Worm (Caenorhabditis elegans) whole organism, L3 larva: ENCODE results near the gene sir-2.3.

ENCODE experiments used
- R02D3.7 ChIP-seq: fragments of 150-350 bp; optimal IDR thresholded peaks from 2 replicates; lab custom pipeline; 2014; ENCODE audit warnings: missing biosample characterization, missing genetic modification characterization
- ZK546.5 ChIP-seq: sonication (generic microtip); optimal IDR thresholded peaks from 2 replicates; lab custom pipeline; 2017; ENCODE audit warnings: missing biosample characterization, missing genetic modification characterization
- aly-2 ChIP-seq: fragments of 150-350 bp; optimal IDR thresholded peaks from 2 replicates; lab custom pipeline; 2014; ENCODE audit warnings: missing biosample characterization, missing genetic modification characterization
- ama-1 ChIP-seq: fragments of 150-350 bp; optimal IDR thresholded peaks from 2 replicates; lab custom pipeline; 2018
- ceh-16 ChIP-seq: sonication (generic microtip); optimal IDR thresholded peaks from 2 replicates; lab custom pipeline; 2017; ENCODE audit warnings: missing biosample characterization, missing genetic modification characterization
- ceh-28 ChIP-seq: fragments of 150-350 bp; optimal IDR thresholded peaks from 2 replicates; lab custom pipeline; 2014; ENCODE audit warnings: missing biosample characterization, missing genetic modification reagents, missing genetic modification characterization
- ceh-82 ChIP-seq: fragments of 150-350 bp; optimal IDR thresholded peaks from 2 replicates; lab custom pipeline; 2014; ENCODE audit warnings: missing biosample characterization, missing genetic modification characterization
- ceh-9 ChIP-seq: sonication (generic microtip); optimal IDR thresholded peaks from 2 replicates; lab custom pipeline; 2018; ENCODE audit warnings: missing biosample characterization, missing genetic modification characterization
- daf-12 ChIP-seq: fragments of 150-350 bp; optimal IDR thresholded peaks from 2 replicates; lab custom pipeline; 2014; ENCODE audit warnings: missing biosample characterization, missing genetic modification reagents, missing genetic modification characterization
- egl-27 ChIP-seq: sonication (generic microtip); optimal IDR thresholded peaks from 4 replicates; lab custom pipeline; 2017; ENCODE audit warnings: missing biosample characterization, missing genetic modification reagents, missing genetic modification characterization
- egl-5 ChIP-seq: fragments of 150-350 bp; optimal IDR thresholded peaks from 2 replicates; lab custom pipeline; 2017; ENCODE audit warnings: missing biosample characterization, missing genetic modification reagents, missing genetic modification characterization, inconsistent platforms
- elt-1 ChIP-seq: fragments of 150-350 bp; optimal IDR thresholded peaks from 2 replicates; lab custom pipeline; 2014; ENCODE audit warnings: missing biosample characterization, missing genetic modification characterization
- elt-2 ChIP-seq: sonication (generic microtip); optimal IDR thresholded peaks from 2 replicates; lab custom pipeline; 2016; ENCODE audit warnings: missing genetic modification reagents, mild to moderate bottlenecking, missing genetic modification characterization, missing compliant biosample characterization
- elt-3 ChIP-seq, 3 experiments: fragments of 150-350 bp in 1 of 3; sonication (generic microtip) in 2 of 3; optimal IDR thresholded peaks; 2 replicates in 2 of 3; 4 replicates in 1 of 3; lab custom pipeline; 2014 to 2017; ENCODE audit warnings: missing biosample characterization in 3 of 3, missing genetic modification characterization in 3 of 3
- eor-1 ChIP-seq, 2 experiments: fragments of 150-350 bp; optimal IDR thresholded peaks; 2 replicates each; lab custom pipeline; 2014 to 2018; ENCODE audit warnings: missing biosample characterization in 2 of 2, missing genetic modification characterization in 2 of 2
- fkh-10 ChIP-seq: sonication (generic microtip); optimal IDR thresholded peaks from 2 replicates; lab custom pipeline; 2017; ENCODE audit warnings: missing biosample characterization, missing genetic modification reagents, missing genetic modification characterization
- fkh-2 ChIP-seq: fragments of 150-350 bp; optimal IDR thresholded peaks from 2 replicates; lab custom pipeline; 2014; ENCODE audit warnings: missing biosample characterization, missing genetic modification reagents, missing genetic modification characterization
- fos-1 ChIP-seq: fragments of 150-350 bp; optimal IDR thresholded peaks from 2 replicates; lab custom pipeline; 2014; ENCODE audit warnings: missing biosample characterization, missing genetic modification characterization
- hmg-11 ChIP-seq: sonication (generic microtip); optimal IDR thresholded peaks from 2 replicates; lab custom pipeline; 2016; ENCODE audit warnings: missing genetic modification characterization, missing compliant biosample characterization
- jun-1 ChIP-seq: fragments of 150-350 bp; optimal IDR thresholded peaks from 2 replicates; lab custom pipeline; 2014; ENCODE audit warnings: missing biosample characterization, missing genetic modification reagents, missing genetic modification characterization
- lin-15B ChIP-seq: fragments of 150-350 bp; optimal IDR thresholded peaks from 2 replicates; lab custom pipeline; 2014; ENCODE audit warnings: missing biosample characterization, missing genetic modification characterization
- lin-39 ChIP-seq: fragments of 150-350 bp; optimal IDR thresholded peaks from 2 replicates; lab custom pipeline; 2018; ENCODE audit warnings: missing biosample characterization, missing genetic modification reagents, missing genetic modification characterization
- lsy-12 ChIP-seq: sonication (generic microtip); optimal IDR thresholded peaks from 2 replicates; lab custom pipeline; 2016; ENCODE audit warnings: mild to moderate bottlenecking, missing genetic modification characterization, missing compliant biosample characterization
- mdl-1 ChIP-seq: fragments of 150-350 bp; optimal IDR thresholded peaks from 2 replicates; lab custom pipeline; 2014; ENCODE audit warnings: missing biosample characterization, missing genetic modification characterization
- mml-1 ChIP-seq: fragments of 150-350 bp; sonication (generic microtip); optimal IDR thresholded peaks from 3 replicates; lab custom pipeline; 2014; ENCODE audit warnings: missing biosample characterization, missing genetic modification characterization
- nfya-1 ChIP-seq: sonication (generic microtip); optimal IDR thresholded peaks from 2 replicates; lab custom pipeline; 2017; ENCODE audit warnings: missing genetic modification characterization, mild to moderate bottlenecking, missing compliant biosample characterization, antibody characterized with exemption, moderate library complexity; ENCODE audit not compliant: insufficient read depth
- nhr-11 ChIP-seq: fragments of 150-350 bp; optimal IDR thresholded peaks from 2 replicates; lab custom pipeline; 2014; ENCODE audit warnings: missing biosample characterization, missing genetic modification characterization
- nhr-12 ChIP-seq: fragments of 150-350 bp; optimal IDR thresholded peaks from 2 replicates; lab custom pipeline; 2014; ENCODE audit warnings: missing biosample characterization, missing genetic modification characterization
- nhr-23 ChIP-seq: fragments of 150-350 bp; optimal IDR thresholded peaks from 2 replicates; lab custom pipeline; 2014; ENCODE audit warnings: missing biosample characterization, missing genetic modification reagents, missing genetic modification characterization
- nhr-237 ChIP-seq: fragments of 150-350 bp; optimal IDR thresholded peaks from 2 replicates; lab custom pipeline; 2014; ENCODE audit warnings: missing biosample characterization, missing genetic modification characterization
- nhr-25 ChIP-seq: sonication (generic microtip); optimal IDR thresholded peaks from 2 replicates; lab custom pipeline; 2017; ENCODE audit warnings: missing biosample characterization, missing genetic modification characterization
- nhr-28 ChIP-seq: fragments of 150-350 bp; optimal IDR thresholded peaks from 2 replicates; lab custom pipeline; 2014; ENCODE audit warnings: missing biosample characterization, missing genetic modification characterization
- nhr-43 ChIP-seq: sonication (generic microtip); optimal IDR thresholded peaks from 2 replicates; lab custom pipeline; 2016; ENCODE audit warnings: mild to moderate bottlenecking, missing genetic modification characterization, missing compliant biosample characterization; ENCODE audit not compliant: poor library complexity, severe bottlenecking
- nhr-67 ChIP-seq: fragments of 150-350 bp; optimal IDR thresholded peaks from 2 replicates; lab custom pipeline; 2014; ENCODE audit warnings: missing biosample characterization, missing genetic modification characterization
- nhr-76 ChIP-seq: fragments of 150-350 bp; sonication (generic microtip); optimal IDR thresholded peaks from 5 replicates; lab custom pipeline; 2014; ENCODE audit warnings: missing biosample characterization, missing genetic modification characterization
- nhr-77 ChIP-seq: fragments of 150-350 bp; optimal IDR thresholded peaks from 2 replicates; lab custom pipeline; 2014; ENCODE audit warnings: missing biosample characterization, missing genetic modification characterization
- pha-4 ChIP-seq: fragments of 150-350 bp; optimal IDR thresholded peaks from 2 replicates; lab custom pipeline; 2014; ENCODE audit warnings: missing biosample characterization, missing genetic modification reagents, missing genetic modification characterization
- pqm-1 ChIP-seq: fragments of 150-350 bp; optimal IDR thresholded peaks from 2 replicates; lab custom pipeline; 2017; ENCODE audit warnings: missing biosample characterization, missing genetic modification characterization, inconsistent platforms
- sea-2 ChIP-seq: fragments of 150-350 bp; sonication (generic microtip); optimal IDR thresholded peaks from 4 replicates; lab custom pipeline; 2014; ENCODE audit warnings: missing biosample characterization, missing genetic modification reagents, missing genetic modification characterization
- skn-1 ChIP-seq: fragments of 150-350 bp; optimal IDR thresholded peaks from 2 replicates; lab custom pipeline; 2014; ENCODE audit warnings: missing biosample characterization, missing genetic modification characterization
- snpc-4 ChIP-seq: fragments of 150-350 bp; optimal IDR thresholded peaks from 2 replicates; lab custom pipeline; 2014; ENCODE audit warnings: missing biosample characterization, missing genetic modification characterization
- tbx-2 ChIP-seq: sonication (generic microtip); optimal IDR thresholded peaks from 2 replicates; lab custom pipeline; 2016; ENCODE audit warnings: mild to moderate bottlenecking, missing genetic modification characterization, missing compliant biosample characterization
- unc-39 ChIP-seq: sonication (generic microtip); optimal IDR thresholded peaks from 4 replicates; lab custom pipeline; 2017; ENCODE audit warnings: missing biosample characterization, missing genetic modification characterization
- unc-62 ChIP-seq: fragments of 150-350 bp; sonication (generic microtip); optimal IDR thresholded peaks from 4 replicates; lab custom pipeline; 2014; ENCODE audit warnings: missing biosample characterization, missing genetic modification reagents, missing genetic modification characterization
- zag-1 ChIP-seq: fragments of 150-350 bp; optimal IDR thresholded peaks from 2 replicates; lab custom pipeline; 2014; ENCODE audit warnings: missing biosample characterization, missing genetic modification characterization
- ztf-11 ChIP-seq: fragments of 150-350 bp; optimal IDR thresholded peaks from 2 replicates; lab custom pipeline; 2014; ENCODE audit warnings: missing biosample characterization, missing genetic modification characterization
- ztf-4 ChIP-seq: fragments of 150-350 bp; optimal IDR thresholded peaks from 2 replicates; lab custom pipeline; 2014; ENCODE audit warnings: missing biosample characterization, missing genetic modification characterization

sir-2.3 gene

ce11 chrX:13356469-13356868 lies 25.0 kb downstream of the sir-2.3 start (continued):
- no peak for TF ChIP-seq unc-39
- peak; percentile 21 for TF ChIP-seq pha-4 (tag; lab: Kevin White, UChicago)
- TF ChIP-seq nhr-28 (tag; lab: Kevin White, UChicago) = no peak
- TF ChIP-seq lsy-12 (tag; lab: Kevin White, UChicago) = peak; percentile 24
- no peak for TF ChIP-seq ztf-4 (tag; lab: Kevin White, UChicago)
- peak; percentile 90 for TF ChIP-seq nhr-43 (tag; lab: Kevin White, UChicago)
- TF ChIP-seq nhr-67 (tag; lab: Kevin White, UChicago) = no peak

- no peak for TF ChIP-seq elt-1 (tag; lab: Kevin White, UChicago)
- TF ChIP-seq nhr-43 (tag; lab: Kevin White, UChicago) = peak; percentile 79
- TF ChIP-seq nhr-25 (tag; lab: Kevin White, UChicago) = peak; percentile 44
- no peak for TF ChIP-seq lin-39 (tag; lab: Kevin White, UChicago)
- TF ChIP-seq daf-12 (tag; lab: Kevin White, UChicago) = no peak
- no peak for TF ChIP-seq nhr-23 (tag; lab: Kevin White, UChicago)
- TF ChIP-seq ztf-4 (tag; lab: Kevin White, UChicago) = no peak
- no peak for TF ChIP-seq fkh-2 (tag; lab: Kevin White, UChicago)
- no peak for TF ChIP-seq nhr-77 (tag; lab: Kevin White, UChicago)
- TF ChIP-seq ceh-16 (tag; lab: Kevin White, UChicago) = no peak
- no peak for TF ChIP-seq mdl-1 (tag; lab: Kevin White, UChicago)
- no peak for TF ChIP-seq elt-3 (tag; optimal IDR thresholded peaks at IDR 0.05; lab: Kevin White, UChicago)
- TF ChIP-seq snpc-4 (tag; lab: Kevin White, UChicago) = no peak
Measured at ce11 chrX:13357673-13358072, 26.2 kb downstream of the sir-2.3 start.

- TF ChIP-seq snpc-4 (tag; lab: Kevin White, UChicago) (no peak), nhr-28 (tag; lab: Kevin White, UChicago) (no peak), nhr-67 (tag; lab: Kevin White, UChicago) (no peak), ama-1 (lab: Kevin White, UChicago) (peak; percentile 81), elt-2 (tag; lab: Kevin White, UChicago) (peak; percentile 78), egl-5 (peak; percentile 32), nhr-23 (tag; lab: Kevin White, UChicago) (peak; percentile 87), nhr-43 (tag; lab: Kevin White, UChicago) (peak; percentile 97), nhr-12 (tag; lab: Kevin White, UChicago) (no peak), jun-1 (peak; percentile 93), lin-39 (tag; lab: Kevin White, UChicago) (no peak), ztf-4 (tag; lab: Kevin White, UChicago) (peak; percentile 12), fkh-2 (tag; lab: Kevin White, UChicago) (no peak), fos-1 (tag; lab: Kevin White, UChicago) (no peak), sea-2 (no peak), unc-39 (no peak), ceh-9 (tag; lab: Kevin White, UChicago) (no peak), nhr-25 (tag; lab: Kevin White, UChicago) (peak; percentile 89), mdl-1 (tag; lab: Kevin White, UChicago) (peak; percentile 88), elt-1 (tag; lab: Kevin White, UChicago) (no peak), aly-2 (no peak), daf-12 (tag; lab: Kevin White, UChicago) (no peak), nhr-76 (tag; lab: Kevin White, UChicago) (peak; percentile 54), lsy-12 (tag; lab: Kevin White, UChicago) (peak; percentile 59), nhr-237 (tag; lab: Kevin White, UChicago) (no peak), ztf-11 (tag; lab: Kevin White, UChicago) (no peak), lin-15B (tag; lab: Kevin White, UChicago) (no peak), eor-1 (tag; optimal IDR thresholded peaks at IDR 0.05; lab: Kevin White, UChicago) (no peak), pqm-1 (tag; lab: Kevin White, UChicago) (peak; percentile 91), pha-4 (tag; lab: Kevin White, UChicago) (peak; percentile 95), zag-1 (no peak), ceh-16 (tag; lab: Kevin White, UChicago) (no peak), mml-1 (tag; lab: Kevin White, UChicago) (peak; percentile 89), R02D3.7 (tag; lab: Kevin White, UChicago) (peak; percentile 18), nhr-77 (tag; lab: Kevin White, UChicago) (no peak), fkh-10 (peak; percentile 78), ceh-82 (tag; lab: Kevin White, UChicago) (no peak), nhr-11 (tag; lab: Kevin White, UChicago) (peak; percentile 90), unc-62 (no peak), tbx-2 (peak; percentile 80), hmg-11 (no peak), egl-27 (peak; percentile 69), ZK546.5 (tag; lab: Kevin White, UChicago) (no peak), nfya-1 (tag; lab: Kevin White, UChicago) (peak; percentile 63), skn-1 (tag; lab: Kevin White, UChicago) (no peak), ceh-28 (tag; lab: Kevin White, UChicago) (no peak)
Measured at ce11 chrX:13358573-13358972, 27.1 kb downstream of the sir-2.3 start.
